Worm (Caenorhabditis elegans) whole organism, midembryonic: ENCODE measurements around the gene str-162.

Experiments used
- T22C8.4 ChIP-seq: fragments of 200-800 bp; sonication (Bioruptor generic); IDR thresholded peaks from 2 replicates; pipeline ENCODE4 v1.3.6; 2022; ENCODE audit warnings: missing genetic modification characterization, missing compliant biosample characterization
- cog-1 ChIP-seq: sonication (generic microtip); optimal IDR thresholded peaks from 2 replicates; lab custom pipeline; 2016; ENCODE audit warnings: missing genetic modification characterization, missing compliant biosample characterization
- flt-1 ChIP-seq: fragments of 200-800 bp; sonication (Bioruptor generic); IDR thresholded peaks from 2 replicates; pipeline ENCODE4 v1.3.6; 2022; ENCODE audit warnings: missing genetic modification characterization, missing compliant biosample characterization
- klf-2 ChIP-seq: fragments of 200-800 bp; sonication (Bioruptor generic); conservative IDR thresholded peaks from 2 replicates; pipeline ENCODE4 v1.3.6; 2022; ENCODE audit warnings: missing genetic modification reagents, missing genetic modification characterization, missing compliant biosample characterization
- med-1 ChIP-seq: sonication (generic microtip); optimal IDR thresholded peaks from 2 replicates; lab custom pipeline; 2017; ENCODE audit warnings: missing genetic modification characterization, mild to moderate bottlenecking, missing compliant biosample characterization, antibody characterized with exemption, missing genetic modification reagents; ENCODE audit not compliant: insufficient read depth
- tab-1 ChIP-seq: fragments of 200-800 bp; sonication (Bioruptor generic); IDR thresholded peaks from 2 replicates; pipeline ENCODE4 v1.3.6; 2022; ENCODE audit warnings: missing genetic modification characterization, missing compliant biosample characterization
- ztf-23 ChIP-seq: fragments of 200-800 bp; sonication (Bioruptor generic); IDR thresholded peaks from 2 replicates; pipeline ENCODE4 v1.3.6; 2022; ENCODE audit warnings: missing genetic modification reagents, missing genetic modification characterization, missing compliant biosample characterization
- ztf-29 ChIP-seq: fragments of 200-800 bp; sonication (Bioruptor generic); IDR thresholded peaks from 2 replicates; pipeline ENCODE4 v1.3.6; 2022; ENCODE audit warnings: missing genetic modification reagents, missing genetic modification characterization, missing compliant biosample characterization

The str-162 gene

ce11 chrIV:5038744-5039143 is 46.6 kb downstream of the str-162 start:
- no peak for TF ChIP-seq ztf-29 (GFP tag; lab: Robert Waterston, UW)
- peak; percentile 63; the same call in 1 of the 2 replicates for TF ChIP-seq ztf-23 (GFP tag; lab: Robert Waterston, UW)
- no peak; the same call in none of the 2 replicates for TF ChIP-seq T22C8.4 (GFP tag; lab: Robert Waterston, UW)
- TF ChIP-seq klf-2 (GFP tag; lab: Robert Waterston, UW), result no peak
- TF ChIP-seq med-1, result peak; percentile 52
- no peak for TF ChIP-seq cog-1 (tag; lab: Kevin White, UChicago)
- peak; percentile 85 for TF ChIP-seq flt-1 (GFP tag; lab: Robert Waterston, UW)
- TF ChIP-seq tab-1 (GFP tag; lab: Robert Waterston, UW), result peak; percentile 80; the same call in 1 of the 2 replicates
